Worm (Caenorhabditis elegans) whole organism, midembryonic: ENCODE measurements around the gene T05C12.4.

Experiments
- T22C8.4 ChIP-seq: fragments of 200-800 bp; sonication (Bioruptor generic); IDR thresholded peaks from 2 replicates; pipeline ENCODE4 v1.3.6; 2022; ENCODE audit warnings: missing genetic modification characterization, missing compliant biosample characterization
- cog-1 ChIP-seq: sonication (generic microtip); optimal IDR thresholded peaks from 2 replicates; lab custom pipeline; 2016; ENCODE audit warnings: missing genetic modification characterization, missing compliant biosample characterization
- flt-1 ChIP-seq: fragments of 200-800 bp; sonication (Bioruptor generic); IDR thresholded peaks from 2 replicates; pipeline ENCODE4 v1.3.6; 2022; ENCODE audit warnings: missing genetic modification characterization, missing compliant biosample characterization
- klf-2 ChIP-seq: fragments of 200-800 bp; sonication (Bioruptor generic); conservative IDR thresholded peaks from 2 replicates; pipeline ENCODE4 v1.3.6; 2022; ENCODE audit warnings: missing genetic modification reagents, missing genetic modification characterization, missing compliant biosample characterization
- med-1 ChIP-seq: sonication (generic microtip); optimal IDR thresholded peaks from 2 replicates; lab custom pipeline; 2017; ENCODE audit warnings: missing genetic modification characterization, mild to moderate bottlenecking, missing compliant biosample characterization, antibody characterized with exemption, missing genetic modification reagents; ENCODE audit not compliant: insufficient read depth
- ref-1 ChIP-seq: fragments of 200-800 bp; sonication (Bioruptor generic); conservative IDR thresholded peaks from 2 replicates; pipeline ENCODE4 v1.3.6; 2022; ENCODE audit warnings: missing genetic modification reagents, missing genetic modification characterization, missing compliant biosample characterization
- tab-1 ChIP-seq: fragments of 200-800 bp; sonication (Bioruptor generic); IDR thresholded peaks from 2 replicates; pipeline ENCODE4 v1.3.6; 2022; ENCODE audit warnings: missing genetic modification characterization, missing compliant biosample characterization
- ztf-23 ChIP-seq: fragments of 200-800 bp; sonication (Bioruptor generic); IDR thresholded peaks from 2 replicates; pipeline ENCODE4 v1.3.6; 2022; ENCODE audit warnings: missing genetic modification reagents, missing genetic modification characterization, missing compliant biosample characterization
- ztf-29 ChIP-seq: fragments of 200-800 bp; sonication (Bioruptor generic); IDR thresholded peaks from 2 replicates; pipeline ENCODE4 v1.3.6; 2022; ENCODE audit warnings: missing genetic modification reagents, missing genetic modification characterization, missing compliant biosample characterization

Gene T05C12.4

DNA sequence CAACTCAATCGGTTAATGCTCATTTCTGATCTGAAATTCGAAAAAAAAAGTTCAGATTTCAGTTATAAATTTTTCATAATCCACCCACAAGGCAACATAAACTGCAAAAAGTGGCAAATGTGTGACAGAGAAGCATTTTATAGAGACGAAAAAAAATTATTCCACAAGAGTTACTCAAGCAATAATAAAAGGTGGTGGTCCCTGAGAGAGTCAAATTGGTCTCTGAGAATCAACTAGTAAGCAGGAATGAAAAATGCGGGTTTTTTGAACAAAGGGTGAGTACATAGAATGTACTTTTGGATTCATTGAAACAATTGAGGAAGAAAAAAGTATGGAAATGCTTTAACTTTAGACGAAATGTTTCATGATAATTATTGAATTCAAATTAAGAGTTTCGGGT lies 9.8 kb downstream of the T05C12.4 start, which contains the start of gene T05C12.11:
T05C12.11 (minus strand) TSS at position 101 of the 400 bp plus-strand sequence.
- TF ChIP-seq cog-1 (tag; lab: Kevin White, UChicago), result no peak
- TF ChIP-seq tab-1, result no peak
- TF ChIP-seq T22C8.4 (GFP tag; lab: Robert Waterston, UW), result no peak
- no peak for TF ChIP-seq med-1 (GFP tag; lab: Kevin White, UChicago)
- TF ChIP-seq flt-1, result no peak
- no peak for TF ChIP-seq klf-2 (GFP tag; lab: Robert Waterston, UW)
- no peak for TF ChIP-seq ztf-29
- TF ChIP-seq ref-1, result no peak
- no peak for TF ChIP-seq ztf-23 (GFP tag; lab: Robert Waterston, UW)

DNA sequence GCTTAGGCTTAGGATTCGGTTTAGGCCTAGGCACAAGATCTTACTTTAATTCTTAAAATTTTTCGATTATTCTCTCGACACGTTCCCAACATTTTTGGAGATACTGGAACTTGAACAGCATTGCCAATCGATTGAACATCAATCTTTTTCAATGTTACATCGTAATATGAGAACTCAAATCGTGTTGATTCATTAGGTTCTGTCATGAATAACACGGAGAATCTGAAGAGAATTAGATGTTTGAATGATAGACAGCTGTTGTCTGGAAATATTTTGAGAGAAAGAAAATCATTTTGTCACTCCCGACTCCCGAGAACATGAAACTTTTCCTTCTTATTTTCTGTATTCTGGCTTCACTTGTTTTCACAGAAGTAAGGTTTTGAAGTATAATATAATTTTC lies 10.9 kb downstream of the T05C12.4 start, which contains the start of gene T05C12.15:
T05C12.15 (plus strand) TSS at position 301 of the 400 bp plus-strand sequence.
- TF ChIP-seq med-1 (GFP tag; lab: Kevin White, UChicago) (no peak), ref-1 (no peak), tab-1 (no peak), flt-1 (no peak), ztf-29 (no peak), T22C8.4 (GFP tag; lab: Robert Waterston, UW) (no peak), ztf-23 (GFP tag; lab: Robert Waterston, UW) (no peak), klf-2 (GFP tag; lab: Robert Waterston, UW) (no peak), cog-1 (tag; lab: Kevin White, UChicago) (no peak)

DNA sequence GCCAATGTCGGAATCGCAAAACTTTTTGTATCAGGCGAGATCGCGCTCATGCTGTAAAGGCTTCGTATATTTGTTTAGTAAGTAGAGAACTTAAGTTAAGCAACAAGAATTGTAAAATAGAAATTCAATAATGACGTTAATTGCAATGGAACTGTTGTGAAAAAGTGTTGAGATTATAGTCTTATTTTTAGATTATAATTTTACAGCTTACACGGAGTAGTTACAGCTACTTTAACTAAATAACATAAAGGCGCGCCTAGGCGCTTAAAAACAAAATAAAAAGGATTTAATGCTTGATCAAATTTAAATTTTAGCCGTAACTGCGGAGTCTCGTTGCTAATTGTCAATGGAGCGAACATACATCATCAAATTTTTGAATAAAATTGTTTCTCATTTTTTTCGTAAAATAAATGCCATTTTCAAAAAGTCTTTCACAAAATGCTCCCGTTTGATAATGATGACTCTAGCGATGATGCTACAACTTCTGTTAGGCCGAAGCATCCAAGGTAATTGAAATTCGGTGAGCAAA lies 18.0 kb downstream of the T05C12.4 start, which contains the start of the genes emb-27 and rrf-3:
emb-27 (minus strand) TSS at position 51 of the 529 bp plus-strand sequence.
rrf-3 (plus strand) TSS at position 346 of the 529 bp plus-strand sequence.
- TF ChIP-seq ztf-23 (GFP tag; lab: Robert Waterston, UW), result no peak

DNA sequence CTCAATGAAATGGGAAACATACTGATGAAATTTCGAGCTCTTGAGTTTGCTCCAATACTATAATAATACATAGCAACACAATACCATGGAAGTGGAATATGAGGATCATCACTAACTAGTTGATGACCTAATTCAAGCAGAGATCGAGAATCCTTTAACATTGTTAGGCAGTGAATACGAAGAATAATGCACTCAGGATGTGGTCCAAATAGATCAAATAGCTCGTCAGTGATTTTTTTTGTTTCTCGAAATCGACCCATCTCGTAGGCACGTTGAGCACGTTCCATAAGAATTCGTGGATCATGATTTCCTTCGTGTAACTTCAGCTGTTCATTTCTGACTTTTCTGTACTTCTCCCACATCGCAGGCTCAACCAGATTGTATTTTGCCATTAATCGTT lies 19.3 kb downstream of the T05C12.4 start:
- TF ChIP-seq ztf-29, result no peak
- no peak for TF ChIP-seq tab-1

DNA sequence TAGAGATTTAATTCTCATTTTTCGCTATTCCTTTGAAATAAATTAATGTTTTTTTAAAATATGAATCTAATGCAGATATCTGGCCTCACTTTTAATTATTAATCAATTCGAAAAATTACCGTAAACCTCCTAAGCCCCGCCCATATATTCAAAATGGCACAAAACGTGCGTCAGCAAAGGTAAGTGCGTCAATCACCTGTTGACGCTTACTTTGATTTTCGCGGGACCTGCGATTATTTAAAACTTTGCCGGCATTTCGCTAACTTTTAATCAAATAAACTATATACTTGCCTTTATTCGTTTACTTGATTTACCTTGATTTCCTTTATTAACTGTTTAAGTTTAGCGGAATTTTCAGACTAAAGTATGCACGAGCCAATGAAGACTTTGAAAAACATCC lies 22.2 kb downstream of the T05C12.4 start, which contains the start of gene pch-2:
pch-2 (plus strand) TSS at position 359 of the 400 bp plus-strand sequence.
- TF ChIP-seq ztf-29 (no peak), T22C8.4 (GFP tag; lab: Robert Waterston, UW) (no peak), klf-2 (GFP tag; lab: Robert Waterston, UW) (no peak), ref-1 (no peak), ztf-23 (GFP tag; lab: Robert Waterston, UW) (no peak), tab-1 (no peak), flt-1 (no peak), cog-1 (tag; lab: Kevin White, UChicago) (no peak), med-1 (GFP tag; lab: Kevin White, UChicago) (no peak)

DNA sequence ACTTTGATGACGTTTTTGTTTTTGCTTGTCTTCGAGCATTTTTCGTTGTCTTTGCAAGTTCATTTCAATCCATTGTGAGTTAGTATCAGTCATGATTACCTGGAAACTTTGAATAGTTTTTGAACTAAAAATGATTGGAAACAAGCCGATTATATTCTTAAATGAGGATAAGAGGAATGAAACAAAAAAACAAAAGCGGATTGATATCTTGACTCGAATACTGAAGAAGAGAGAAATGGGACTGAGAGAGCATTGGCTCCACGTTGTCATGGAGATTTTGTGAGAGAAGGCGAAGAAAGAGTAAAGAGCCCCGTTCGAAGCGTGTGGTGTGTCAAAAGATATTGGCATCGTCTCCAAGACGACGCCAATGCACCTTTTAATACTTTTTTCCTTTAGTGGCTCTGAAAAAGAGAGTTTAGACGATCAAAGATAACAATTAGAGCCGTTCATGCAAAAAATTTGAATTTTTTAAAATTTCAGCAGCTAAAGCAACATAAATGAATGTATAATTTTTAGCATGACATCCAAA lies 23.3 kb downstream of the T05C12.4 start, which contains the start of the genes tub-1 and tmem-138:
tub-1 (minus strand) TSS at position 101 of the 529 bp plus-strand sequence.
tmem-138 (plus strand) TSS at position 479 of the 529 bp plus-strand sequence.
- TF ChIP-seq ztf-29, result no peak
- no peak for TF ChIP-seq ztf-23 (GFP tag; lab: Robert Waterston, UW)
- TF ChIP-seq klf-2 (GFP tag; lab: Robert Waterston, UW), result no peak
- TF ChIP-seq flt-1, result no peak
- TF ChIP-seq T22C8.4 (GFP tag; lab: Robert Waterston, UW), result no peak
- TF ChIP-seq ref-1, result no peak
- no peak for TF ChIP-seq med-1 (GFP tag; lab: Kevin White, UChicago)

DNA sequence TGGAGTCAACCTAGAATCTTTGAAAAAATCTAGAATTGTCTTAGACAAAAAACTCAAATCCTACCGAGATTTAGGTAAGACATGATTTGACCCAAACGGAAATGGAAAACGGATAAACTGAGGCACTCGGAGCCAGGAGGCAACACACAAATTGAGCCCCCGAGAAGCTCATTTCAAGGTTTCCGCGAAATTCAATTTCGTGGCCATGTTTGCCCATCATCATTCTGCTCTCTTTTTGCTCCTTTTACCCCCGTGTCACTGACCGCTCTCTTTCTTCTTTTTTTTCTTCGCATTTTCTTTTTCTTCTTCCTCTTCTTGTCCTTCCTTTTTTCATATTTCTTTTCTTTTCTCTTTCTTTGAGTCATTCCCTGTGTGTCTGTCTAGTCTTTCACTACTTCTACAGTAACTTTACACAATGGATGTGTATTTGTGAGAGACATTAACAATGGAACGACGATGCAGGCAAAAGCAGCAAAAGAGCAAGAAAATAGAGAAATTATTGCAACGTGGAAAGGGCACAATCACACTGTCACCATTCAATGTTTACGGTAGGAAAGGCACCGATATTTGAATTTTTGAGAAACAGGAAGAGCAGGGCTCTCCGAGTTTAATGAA lies 27.4 kb downstream of the T05C12.4 start:
- TF ChIP-seq klf-2 (GFP tag; lab: Robert Waterston, UW) (no peak), ref-1 (no peak), cog-1 (tag; lab: Kevin White, UChicago) (no peak), ztf-23 (GFP tag; lab: Robert Waterston, UW) (no peak), ztf-29 (no peak), T22C8.4 (GFP tag; lab: Robert Waterston, UW) (no peak), tab-1 (no peak), flt-1 (no peak), med-1 (GFP tag; lab: Kevin White, UChicago) (no peak)

DNA sequence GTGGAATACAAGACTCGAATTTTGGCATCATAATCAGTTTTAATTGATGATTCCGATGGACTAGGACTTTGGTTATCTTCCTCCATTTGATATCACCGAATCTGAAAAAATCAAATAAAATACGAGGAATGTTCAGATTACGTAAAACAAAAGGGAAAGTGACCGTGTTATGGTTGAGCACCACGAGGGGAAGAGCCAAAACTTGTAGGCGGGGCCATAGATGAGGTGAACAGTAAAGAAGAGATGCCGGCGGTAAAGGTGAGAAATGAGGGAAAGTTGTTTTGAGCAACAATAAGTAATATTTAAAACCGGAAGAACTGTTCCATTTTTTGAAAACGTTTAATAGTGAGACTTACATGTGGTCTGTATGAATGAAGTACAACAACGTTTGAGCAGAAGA lies 30.3 kb downstream of the T05C12.4 start, which contains the start of gene F10B5.3:
F10B5.3 (minus strand) TSS at position 101 of the 400 bp plus-strand sequence.
- no peak for TF ChIP-seq flt-1

DNA sequence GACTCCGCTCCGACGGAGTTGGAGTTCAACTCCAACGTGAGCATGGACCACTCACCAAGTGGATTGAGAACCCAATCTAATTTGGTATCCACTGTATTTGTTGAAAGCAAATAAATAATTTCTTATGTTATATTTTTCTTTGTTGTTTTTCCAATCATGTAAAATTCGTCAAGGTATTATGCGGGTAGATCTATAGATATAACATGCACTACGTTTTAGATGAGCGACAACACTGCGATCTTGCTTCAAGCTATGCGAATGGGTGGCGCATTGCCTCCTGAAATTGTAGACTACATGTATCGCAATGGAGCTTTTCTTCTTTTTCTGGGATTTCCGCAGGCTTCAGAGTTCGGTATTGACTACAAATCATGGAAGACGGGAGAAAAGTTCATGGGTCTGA lies 35.6 kb downstream of the T05C12.4 start, which contains the start of gene F10B5.2:
F10B5.2 (plus strand) TSS at position 220 of the 400 bp plus-strand sequence.
- TF ChIP-seq ref-1 (no peak), T22C8.4 (GFP tag; lab: Robert Waterston, UW) (no peak), klf-2 (GFP tag; lab: Robert Waterston, UW) (no peak), med-1 (GFP tag; lab: Kevin White, UChicago) (no peak), tab-1 (no peak), flt-1 (no peak), ztf-23 (GFP tag; lab: Robert Waterston, UW) (no peak), cog-1 (tag; lab: Kevin White, UChicago) (no peak), ztf-29 (no peak)

DNA sequence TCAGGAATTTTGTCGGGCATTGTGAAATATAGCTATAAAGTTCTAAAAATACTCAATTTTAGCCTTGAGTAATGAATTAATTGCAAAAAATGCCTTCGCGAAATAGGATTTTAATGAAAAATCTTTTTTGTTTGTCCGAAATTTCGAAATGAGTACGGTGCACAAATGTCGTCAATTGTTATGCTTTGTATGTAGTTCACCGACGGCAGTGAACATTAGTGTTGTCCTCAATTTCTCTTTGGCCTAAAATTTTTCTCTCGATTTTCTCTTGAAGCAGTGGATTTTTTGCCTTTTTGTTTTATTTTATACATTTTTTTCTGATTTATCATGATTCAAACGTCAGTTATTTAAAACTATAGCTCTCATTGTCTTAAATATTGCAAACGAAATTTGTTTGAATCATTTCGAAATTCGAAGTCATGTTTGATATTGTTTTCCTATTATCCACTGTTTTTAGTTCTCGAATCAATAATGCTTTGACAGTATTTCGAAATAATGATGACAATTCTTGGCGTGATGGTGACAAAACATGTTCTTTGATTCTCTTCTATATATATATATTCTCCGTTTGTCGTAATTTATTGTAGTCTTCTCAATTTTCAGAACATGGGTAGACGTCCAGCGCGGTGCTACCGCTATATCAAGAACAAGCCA lies 36.8 kb downstream of the T05C12.4 start, which contains the start of the genes ints-11 and rpl-10:
ints-11 (minus strand) TSS at position 201 of the 654 bp plus-strand sequence.
rpl-10 (plus strand) TSS at position 604 of the 654 bp plus-strand sequence.
- no peak for TF ChIP-seq cog-1 (tag; lab: Kevin White, UChicago)
- no peak for TF ChIP-seq klf-2 (GFP tag; lab: Robert Waterston, UW)
- no peak for TF ChIP-seq ztf-29
- no peak for TF ChIP-seq flt-1
- TF ChIP-seq ref-1, result no peak
- TF ChIP-seq med-1 (GFP tag; lab: Kevin White, UChicago), result no peak
- TF ChIP-seq T22C8.4 (GFP tag; lab: Robert Waterston, UW), result no peak
- no peak for TF ChIP-seq ztf-23 (GFP tag; lab: Robert Waterston, UW)
- no peak for TF ChIP-seq tab-1
